Worm (Caenorhabditis elegans) whole organism, L3 larva: Measurements from ENCODE around the gene xbp-1.

ENCODE experiments used
- egl-27 ChIP-seq: sonication (generic microtip); optimal IDR thresholded peaks from 4 replicates; lab custom pipeline; 2017; ENCODE audit warnings: missing biosample characterization, missing genetic modification reagents, missing genetic modification characterization
- fkh-10 ChIP-seq: sonication (generic microtip); optimal IDR thresholded peaks from 2 replicates; lab custom pipeline; 2017; ENCODE audit warnings: missing biosample characterization, missing genetic modification reagents, missing genetic modification characterization
- hmg-11 ChIP-seq: sonication (generic microtip); optimal IDR thresholded peaks from 2 replicates; lab custom pipeline; 2016; ENCODE audit warnings: missing genetic modification characterization, missing compliant biosample characterization
- nhr-28 ChIP-seq: fragments of 150-350 bp; optimal IDR thresholded peaks from 2 replicates; lab custom pipeline; 2014; ENCODE audit warnings: missing biosample characterization, missing genetic modification characterization
- nhr-76 ChIP-seq: fragments of 150-350 bp; sonication (generic microtip); optimal IDR thresholded peaks from 5 replicates; lab custom pipeline; 2014; ENCODE audit warnings: missing biosample characterization, missing genetic modification characterization
- pha-4 ChIP-seq: fragments of 150-350 bp; optimal IDR thresholded peaks from 2 replicates; lab custom pipeline; 2014; ENCODE audit warnings: missing biosample characterization, missing genetic modification reagents, missing genetic modification characterization
- tbx-2 ChIP-seq: sonication (generic microtip); optimal IDR thresholded peaks from 2 replicates; lab custom pipeline; 2016; ENCODE audit warnings: mild to moderate bottlenecking, missing genetic modification characterization, missing compliant biosample characterization

ce11 chrIII:4187845-4188244 is 5.8 kb upstream of the xbp-1 start, which contains the start of gene R74.2:
- no peak for TF ChIP-seq tbx-2 (tag; lab: Kevin White, UChicago)
- no peak for TF ChIP-seq fkh-10 (GFP tag; lab: Kevin White, UChicago)
- TF ChIP-seq hmg-11 (tag; lab: Kevin White, UChicago) = no peak
- TF ChIP-seq nhr-28 = no peak
- TF ChIP-seq nhr-76 (tag; lab: Kevin White, UChicago) = no peak
- TF ChIP-seq egl-27 (tag; lab: Kevin White, UChicago) = no peak
- TF ChIP-seq pha-4 = no peak
